Worm (Caenorhabditis elegans) whole organism, midembryonic: ENCODE results near the gene K08E5.1.

Experiments
- T22C8.4 ChIP-seq: fragments of 200-800 bp; sonication (Bioruptor generic); IDR thresholded peaks from 2 replicates; pipeline ENCODE4 v1.3.6; 2022; ENCODE audit warnings: missing genetic modification characterization, missing compliant biosample characterization
- cog-1 ChIP-seq: sonication (generic microtip); optimal IDR thresholded peaks from 2 replicates; lab custom pipeline; 2016; ENCODE audit warnings: missing genetic modification characterization, missing compliant biosample characterization
- flt-1 ChIP-seq: fragments of 200-800 bp; sonication (Bioruptor generic); IDR thresholded peaks from 2 replicates; pipeline ENCODE4 v1.3.6; 2022; ENCODE audit warnings: missing genetic modification characterization, missing compliant biosample characterization
- klf-2 ChIP-seq: fragments of 200-800 bp; sonication (Bioruptor generic); conservative IDR thresholded peaks from 2 replicates; pipeline ENCODE4 v1.3.6; 2022; ENCODE audit warnings: missing genetic modification reagents, missing genetic modification characterization, missing compliant biosample characterization
- med-1 ChIP-seq: sonication (generic microtip); optimal IDR thresholded peaks from 2 replicates; lab custom pipeline; 2017; ENCODE audit warnings: missing genetic modification characterization, mild to moderate bottlenecking, missing compliant biosample characterization, antibody characterized with exemption, missing genetic modification reagents; ENCODE audit not compliant: insufficient read depth
- ref-1 ChIP-seq: fragments of 200-800 bp; sonication (Bioruptor generic); conservative IDR thresholded peaks from 2 replicates; pipeline ENCODE4 v1.3.6; 2022; ENCODE audit warnings: missing genetic modification reagents, missing genetic modification characterization, missing compliant biosample characterization
- tab-1 ChIP-seq: fragments of 200-800 bp; sonication (Bioruptor generic); IDR thresholded peaks from 2 replicates; pipeline ENCODE4 v1.3.6; 2022; ENCODE audit warnings: missing genetic modification characterization, missing compliant biosample characterization
- ztf-23 ChIP-seq: fragments of 200-800 bp; sonication (Bioruptor generic); IDR thresholded peaks from 2 replicates; pipeline ENCODE4 v1.3.6; 2022; ENCODE audit warnings: missing genetic modification reagents, missing genetic modification characterization, missing compliant biosample characterization
- ztf-29 ChIP-seq: fragments of 200-800 bp; sonication (Bioruptor generic); IDR thresholded peaks from 2 replicates; pipeline ENCODE4 v1.3.6; 2022; ENCODE audit warnings: missing genetic modification reagents, missing genetic modification characterization, missing compliant biosample characterization

The K08E5.1 gene

ce11 chrIII:10146701-10147100 lies at the start of gene K08E5.1:
K08E5.1 (minus strand) TSS chrIII:10146801.
- TF ChIP-seq ref-1, result no peak
- TF ChIP-seq flt-1 (GFP tag; lab: Robert Waterston, UW), result no peak
- TF ChIP-seq tab-1, result no peak
- no peak for TF ChIP-seq med-1 (GFP tag; lab: Kevin White, UChicago)
- TF ChIP-seq ztf-23 (GFP tag; lab: Robert Waterston, UW), result no peak
- no peak for TF ChIP-seq T22C8.4
- TF ChIP-seq klf-2 (GFP tag; lab: Robert Waterston, UW), result no peak
- no peak for TF ChIP-seq cog-1 (tag; lab: Kevin White, UChicago)
- no peak for TF ChIP-seq ztf-29 (GFP tag; lab: Robert Waterston, UW)

- no peak for TF ChIP-seq med-1 (GFP tag; lab: Kevin White, UChicago)
- no peak for TF ChIP-seq T22C8.4
- no peak for TF ChIP-seq ztf-23 (GFP tag; lab: Robert Waterston, UW)
- no peak for TF ChIP-seq ref-1
- no peak for TF ChIP-seq ztf-29 (GFP tag; lab: Robert Waterston, UW)
- no peak for TF ChIP-seq klf-2 (GFP tag; lab: Robert Waterston, UW)
- no peak for TF ChIP-seq flt-1 (GFP tag; lab: Robert Waterston, UW)
- no peak for TF ChIP-seq cog-1 (tag; lab: Kevin White, UChicago)
- TF ChIP-seq tab-1, result no peak
Measured at ce11 chrIII:10195911-10196310, 49.3 kb upstream of the K08E5.1 start.

- TF ChIP-seq ztf-23 (GFP tag; lab: Robert Waterston, UW), result no peak
- TF ChIP-seq med-1 (GFP tag; lab: Kevin White, UChicago), result no peak
- no peak for TF ChIP-seq T22C8.4
- no peak for TF ChIP-seq klf-2 (GFP tag; lab: Robert Waterston, UW)
- no peak for TF ChIP-seq flt-1 (GFP tag; lab: Robert Waterston, UW)
- TF ChIP-seq ztf-29 (GFP tag; lab: Robert Waterston, UW), result no peak
- no peak for TF ChIP-seq cog-1 (tag; lab: Kevin White, UChicago)
- TF ChIP-seq ref-1, result no peak
- no peak for TF ChIP-seq tab-1
Measured at ce11 chrIII:10194569-10194968, 48.0 kb upstream of the K08E5.1 start.

- TF ChIP-seq med-1 (GFP tag; lab: Kevin White, UChicago) (no peak), flt-1 (GFP tag; lab: Robert Waterston, UW) (no peak), T22C8.4 (no peak), cog-1 (tag; lab: Kevin White, UChicago) (no peak), klf-2 (GFP tag; lab: Robert Waterston, UW) (no peak)
Measured at ce11 chrIII:10188912-10189311, 42.3 kb upstream of the K08E5.1 start, which contains the start of gene epac-1. epac-1 (plus strand) TSS chrIII:10189212.

ce11 chrIII:10187840-10188239 lies 41.2 kb upstream of the K08E5.1 start:
- 0 out of 2 replicates have a peak, but pooled peaks have one; percentile 13 for TF ChIP-seq ztf-29 (GFP tag; lab: Robert Waterston, UW)
- TF ChIP-seq tab-1, result no peak
- no peak for TF ChIP-seq klf-2 (GFP tag; lab: Robert Waterston, UW)

- TF ChIP-seq T22C8.4, result no peak
- TF ChIP-seq ref-1, result no peak
Measured at ce11 chrIII:10186160-10186559, 39.6 kb upstream of the K08E5.1 start, which contains the start of gene unc-47. unc-47 (minus strand) TSS chrIII:10186260.

ce11 chrIII:10181868-10182267 lies 35.3 kb upstream of the K08E5.1 start:
- TF ChIP-seq med-1 (GFP tag; lab: Kevin White, UChicago) (no peak), T22C8.4 (no peak), tab-1 (no peak), flt-1 (GFP tag; lab: Robert Waterston, UW) (no peak), cog-1 (tag; lab: Kevin White, UChicago) (no peak), ztf-29 (GFP tag; lab: Robert Waterston, UW) (no peak), ref-1 (no peak), ztf-23 (GFP tag; lab: Robert Waterston, UW) (no peak), klf-2 (GFP tag; lab: Robert Waterston, UW) (no peak)

- TF ChIP-seq T22C8.4 (no peak), ztf-23 (GFP tag; lab: Robert Waterston, UW) (no peak), flt-1 (GFP tag; lab: Robert Waterston, UW) (no peak), klf-2 (GFP tag; lab: Robert Waterston, UW) (no peak), cog-1 (tag; lab: Kevin White, UChicago) (no peak), med-1 (GFP tag; lab: Kevin White, UChicago) (no peak), ztf-29 (GFP tag; lab: Robert Waterston, UW) (no peak), tab-1 (no peak), ref-1 (no peak)
Measured at ce11 chrIII:10179444-10179843, 32.8 kb upstream of the K08E5.1 start.

- TF ChIP-seq T22C8.4, result no peak
- no peak for TF ChIP-seq tab-1
- no peak for TF ChIP-seq ref-1
- TF ChIP-seq flt-1 (GFP tag; lab: Robert Waterston, UW), result no peak
- no peak for TF ChIP-seq cog-1 (tag; lab: Kevin White, UChicago)
- no peak for TF ChIP-seq klf-2 (GFP tag; lab: Robert Waterston, UW)
- no peak for TF ChIP-seq ztf-29 (GFP tag; lab: Robert Waterston, UW)
- no peak for TF ChIP-seq med-1 (GFP tag; lab: Kevin White, UChicago)
- no peak for TF ChIP-seq ztf-23 (GFP tag; lab: Robert Waterston, UW)
Measured at ce11 chrIII:10178552-10178951, 32.0 kb upstream of the K08E5.1 start.

ce11 chrIII:10178023-10178422 lies 31.4 kb upstream of the K08E5.1 start:
- TF ChIP-seq T22C8.4 (no peak), klf-2 (GFP tag; lab: Robert Waterston, UW) (no peak), ztf-23 (GFP tag; lab: Robert Waterston, UW) (no peak), med-1 (GFP tag; lab: Kevin White, UChicago) (no peak), ztf-29 (GFP tag; lab: Robert Waterston, UW) (no peak), ref-1 (no peak), flt-1 (GFP tag; lab: Robert Waterston, UW) (no peak), tab-1 (no peak), cog-1 (tag; lab: Kevin White, UChicago) (no peak)
